Worm (Caenorhabditis elegans) whole organism, L2 larva: ENCODE measurements around the gene C06A1.6.

Source experiments
- C34F6.9 ChIP-seq: fragments of 150-350 bp; optimal IDR thresholded peaks from 2 replicates; lab custom pipeline; 2014; ENCODE audit warnings: missing biosample characterization, missing genetic modification characterization
- Y55F3AM.14 ChIP-seq: fragments of 200-800 bp; sonication (Bioruptor generic); optimal IDR thresholded peaks from 2 replicates; lab custom pipeline; 2018; ENCODE audit warnings: mild to moderate bottlenecking, missing genetic modification characterization, missing compliant biosample characterization
- ZK546.5 ChIP-seq: sonication (generic microtip); optimal IDR thresholded peaks from 2 replicates; lab custom pipeline; 2017; ENCODE audit warnings: missing biosample characterization, missing genetic modification characterization
- aly-2 ChIP-seq: fragments of 150-350 bp; optimal IDR thresholded peaks from 2 replicates; lab custom pipeline; 2014; ENCODE audit warnings: missing biosample characterization, missing genetic modification characterization
- ama-1 ChIP-seq: fragments of 150-350 bp; optimal IDR thresholded peaks from 2 replicates; lab custom pipeline; 2018; ENCODE audit warnings: inconsistent platforms
- blmp-1 ChIP-seq: sonication (generic microtip); optimal IDR thresholded peaks from 2 replicates; lab custom pipeline; 2017; ENCODE audit warnings: missing genetic modification characterization, mild to moderate bottlenecking, missing compliant biosample characterization, antibody characterized with exemption, moderate library complexity; ENCODE audit not compliant: insufficient read depth
- ceh-16 ChIP-seq: fragments of 150-350 bp; optimal IDR thresholded peaks from 2 replicates; lab custom pipeline; 2014; ENCODE audit warnings: missing biosample characterization, missing genetic modification characterization
- ceh-82 ChIP-seq: fragments of 150-350 bp; optimal IDR thresholded peaks from 2 replicates; lab custom pipeline; 2014; ENCODE audit warnings: missing biosample characterization, missing genetic modification characterization
- crh-2 ChIP-seq: sonication (generic microtip); optimal IDR thresholded peaks from 2 replicates; lab custom pipeline; 2017; ENCODE audit warnings: missing biosample characterization, missing genetic modification characterization
- egl-27 ChIP-seq: sonication (generic microtip); optimal IDR thresholded peaks from 3 replicates; lab custom pipeline; 2017; ENCODE audit warnings: missing biosample characterization, missing genetic modification reagents, missing genetic modification characterization
- fos-1 ChIP-seq: fragments of 150-350 bp; optimal IDR thresholded peaks from 2 replicates; lab custom pipeline; 2014; ENCODE audit warnings: missing biosample characterization, missing genetic modification characterization
- gmeb-1 ChIP-seq: fragments of 150-350 bp; optimal IDR thresholded peaks from 2 replicates; lab custom pipeline; 2014; ENCODE audit warnings: missing biosample characterization, missing genetic modification characterization
- lin-11 ChIP-seq: fragments of 150-350 bp; sonication (generic microtip); optimal IDR thresholded peaks from 2 replicates; lab custom pipeline; 2014; ENCODE audit warnings: missing biosample characterization, missing genetic modification characterization, inconsistent platforms, mixed read lengths
- lin-13 ChIP-seq: fragments of 150-350 bp; optimal IDR thresholded peaks from 2 replicates; lab custom pipeline; 2014; ENCODE audit warnings: missing biosample characterization, missing genetic modification reagents, missing genetic modification characterization
- lin-39 ChIP-seq: fragments of 150-350 bp; optimal IDR thresholded peaks from 2 replicates; lab custom pipeline; 2014; ENCODE audit warnings: missing biosample characterization, missing genetic modification reagents, missing genetic modification characterization
- lsy-2 ChIP-seq, 2 experiments: fragments of 150-350 bp in 1 of 2; sonication (generic microtip) in 1 of 2; optimal IDR thresholded peaks; 2 replicates each; lab custom pipeline; 2014 to 2017; ENCODE audit warnings: missing biosample characterization in 2 of 2, missing genetic modification characterization in 2 of 2
- mab-5 ChIP-seq: fragments of 150-350 bp; optimal IDR thresholded peaks from 2 replicates; lab custom pipeline; 2014; ENCODE audit warnings: missing biosample characterization, missing genetic modification characterization
- mbf-1 ChIP-seq: sonication (generic microtip); optimal IDR thresholded peaks from 2 replicates; lab custom pipeline; 2017; ENCODE audit warnings: missing biosample characterization, missing genetic modification characterization
- mdl-1 ChIP-seq, 2 experiments: fragments of 150-350 bp in 1 of 2; sonication (generic microtip) in 1 of 2; optimal IDR thresholded peaks; 2 replicates each; lab custom pipeline; 2017; ENCODE audit warnings: missing biosample characterization in 2 of 2, missing genetic modification characterization in 2 of 2
- nhr-12 ChIP-seq: fragments of 150-350 bp; optimal IDR thresholded peaks from 2 replicates; lab custom pipeline; 2014; ENCODE audit warnings: missing biosample characterization, missing genetic modification characterization
- nhr-129 ChIP-seq: fragments of 150-350 bp; optimal IDR thresholded peaks from 2 replicates; lab custom pipeline; 2014; ENCODE audit warnings: missing biosample characterization, missing genetic modification characterization
- nhr-21 ChIP-seq: fragments of 150-350 bp; optimal IDR thresholded peaks from 2 replicates; lab custom pipeline; 2014; ENCODE audit warnings: missing biosample characterization, missing genetic modification characterization
- nhr-23 ChIP-seq: fragments of 150-350 bp; optimal IDR thresholded peaks from 2 replicates; lab custom pipeline; 2014; ENCODE audit warnings: missing biosample characterization, missing genetic modification reagents, missing genetic modification characterization
- nhr-25 ChIP-seq: fragments of 150-350 bp; sonication (generic microtip); optimal IDR thresholded peaks from 3 replicates; lab custom pipeline; 2014; ENCODE audit warnings: missing biosample characterization, missing genetic modification characterization
- nhr-6 ChIP-seq: fragments of 150-350 bp; optimal IDR thresholded peaks from 2 replicates; lab custom pipeline; 2014; ENCODE audit warnings: missing biosample characterization, missing genetic modification characterization
- nhr-77 ChIP-seq: fragments of 150-350 bp; optimal IDR thresholded peaks from 2 replicates; lab custom pipeline; 2014; ENCODE audit warnings: missing biosample characterization, missing genetic modification characterization
- peb-1 ChIP-seq: fragments of 150-350 bp; optimal IDR thresholded peaks from 2 replicates; lab custom pipeline; 2014; ENCODE audit warnings: missing biosample characterization, missing genetic modification characterization
- sma-3 ChIP-seq: sonication (generic microtip); optimal IDR thresholded peaks from 2 replicates; lab custom pipeline; 2016; ENCODE audit warnings: missing genetic modification reagents, missing genetic modification characterization, missing compliant biosample characterization
- sma-9 ChIP-seq, 2 experiments: fragments of 150-350 bp in 1 of 2; sonication (generic microtip) in 1 of 2; optimal IDR thresholded peaks; 2 replicates each; lab custom pipeline; 2014 to 2016; ENCODE audit warnings: missing genetic modification characterization in 2 of 2, mild to moderate bottlenecking in 1 of 2, missing biosample characterization in 1 of 2, missing compliant biosample characterization in 1 of 2, missing genetic modification reagents in 1 of 2, moderate library complexity in 1 of 2
- unc-39 ChIP-seq: fragments of 150-350 bp; optimal IDR thresholded peaks from 2 replicates; lab custom pipeline; 2014; ENCODE audit warnings: missing biosample characterization, missing genetic modification characterization
- unc-55 ChIP-seq: fragments of 150-350 bp; sonication (generic microtip); optimal IDR thresholded peaks from 3 replicates; lab custom pipeline; 2014; ENCODE audit warnings: missing biosample characterization, missing genetic modification reagents, missing genetic modification characterization
- ztf-1 ChIP-seq: fragments of 200-800 bp; sonication (Bioruptor generic); conservative IDR thresholded peaks from 2 replicates; pipeline ENCODE4 v1.3.6; 2022; ENCODE audit warnings: missing genetic modification characterization, missing compliant biosample characterization
- ztf-4 ChIP-seq: fragments of 150-350 bp; optimal IDR thresholded peaks from 2 replicates; lab custom pipeline; 2014; ENCODE audit warnings: missing biosample characterization, missing genetic modification characterization

The C06A1.6 gene

ce11 chrII:10546784-10547087 lies 17.7 kb downstream of the C06A1.6 start (continued):
- TF ChIP-seq gmeb-1 (tag; lab: Kevin White, UChicago) (no peak), fos-1 (tag; lab: Kevin White, UChicago) (no peak), C34F6.9 (peak; percentile 9), lin-13 (GFP tag; lab: Kevin White, UChicago) (no peak), nhr-12 (no peak), ama-1 (peak; percentile 83), nhr-23 (tag; lab: Kevin White, UChicago) (no peak), nhr-21 (tag; lab: Kevin White, UChicago) (no peak), lsy-2 (tag; optimal IDR thresholded peaks at IDR 0.05; lab: Kevin White, UChicago) (peak in 1 of 2 experiments; percentile 43)

- peak; percentile 22 for TF ChIP-seq nhr-129 (tag; lab: Kevin White, UChicago)
- peak; percentile 7 for TF ChIP-seq nhr-21 (tag; lab: Kevin White, UChicago)
- TF ChIP-seq Y55F3AM.14 (GFP tag; lab: Kevin White, UChicago) = peak; percentile 20
- TF ChIP-seq ceh-16 (tag; lab: Kevin White, UChicago) = no peak
- TF ChIP-seq ztf-4 = peak; percentile 59
- peak; percentile 25 for TF ChIP-seq sma-3 (GFP tag; lab: Kevin White, UChicago)
- TF ChIP-seq, all 48 proteins: peak for 5
These were observed 18.3 kb downstream of the C06A1.6 start for ce11 chrII:10545924-10546783.

- TF ChIP-seq mbf-1 (tag; lab: Kevin White, UChicago) (no peak), lin-13 (GFP tag; lab: Kevin White, UChicago) (peak; percentile 17), ZK546.5 (tag; lab: Kevin White, UChicago) (no peak), gmeb-1 (tag; lab: Kevin White, UChicago) (no peak), egl-27 (tag; lab: Kevin White, UChicago) (no peak), ama-1 (peak; percentile 77), C34F6.9 (no peak), mdl-1 (tag; optimal IDR thresholded peaks at IDR 0.05; lab: Kevin White, UChicago) (peak in 1 of 2 experiments; percentile 8), peb-1 (no peak)
- TF ChIP-seq, all 48 proteins: peak for 3
These were observed 19.3 kb downstream of the C06A1.6 start for ce11 chrII:10545213-10545612.

- peak; percentile 33 for TF ChIP-seq nhr-129 (tag; lab: Kevin White, UChicago)
- peak; percentile 11 for TF ChIP-seq lin-11 (tag; lab: Kevin White, UChicago)
- TF ChIP-seq ceh-16 (tag; lab: Kevin White, UChicago) = no peak
- TF ChIP-seq, all 48 proteins: peak for 2
These were observed 20.0 kb downstream of the C06A1.6 start for ce11 chrII:10544374-10544908.

- TF ChIP-seq unc-39 = no peak
- no peak for TF ChIP-seq nhr-23 (tag; lab: Kevin White, UChicago)
- TF ChIP-seq nhr-77 (tag; lab: Kevin White, UChicago) = no peak
- peak; percentile 1 for TF ChIP-seq crh-2 (tag; lab: Kevin White, UChicago)
- TF ChIP-seq nhr-25 (tag; lab: Kevin White, UChicago) = peak; percentile 28
- TF ChIP-seq sma-9 (GFP tag; optimal IDR thresholded peaks at IDR 0.05; lab: Kevin White, UChicago) = peak; percentile 35
- no peak for TF ChIP-seq sma-9 (tag; optimal IDR thresholded peaks at IDR 0.05; lab: Kevin White, UChicago)
- TF ChIP-seq ceh-82 (tag; lab: Kevin White, UChicago) = no peak
- TF ChIP-seq sma-3 (GFP tag; lab: Kevin White, UChicago) = peak; percentile 36
These were observed 20.9 kb downstream of the C06A1.6 start for ce11 chrII:10543457-10544137.

ce11 chrII:10542654-10543456 lies 21.6 kb downstream of the C06A1.6 start:
- TF ChIP-seq lin-39 (tag; lab: Kevin White, UChicago) (no peak), unc-39 (no peak), mbf-1 (tag; lab: Kevin White, UChicago) (no peak), ceh-16 (tag; lab: Kevin White, UChicago) (no peak), aly-2 (tag; lab: Kevin White, UChicago) (no peak), sma-3 (GFP tag; lab: Kevin White, UChicago) (no peak), nhr-129 (tag; lab: Kevin White, UChicago) (peak; percentile 34), unc-55 (GFP tag; lab: Kevin White, UChicago) (no peak), ama-1 (peak; percentile 92), ztf-1 (no peak), ztf-4 (peak; percentile 11), nhr-6 (peak; percentile 32), blmp-1 (peak; percentile 7), Y55F3AM.14 (GFP tag; lab: Kevin White, UChicago) (peak; percentile 64), mab-5 (tag; lab: Kevin White, UChicago) (no peak), lsy-2 (tag; optimal IDR thresholded peaks at IDR 0.05; lab: Kevin White, UChicago) (peak; percentile 6 to 20)
